Fruit fly (Drosophila melanogaster) whole organism, embryonic: ENCODE measurements around the gene Irk1.

ENCODE experiments used
- Bgb ChIP-seq: fragments of 200-800 bp; sonication (Bioruptor generic); IDR thresholded peaks from 2 replicates; pipeline ENCODE4 v1.3.6; 2022; ENCODE audit warnings: missing biosample characterization, missing genetic modification characterization; ENCODE audit not compliant: partially characterized antibody
- CG11696 ChIP-seq: fragments of 200-800 bp; sonication (Bioruptor generic); IDR thresholded peaks from 2 replicates; pipeline ENCODE4 v1.3.6; 2022; ENCODE audit warnings: missing biosample characterization, missing genetic modification characterization
- CG12391 ChIP-seq: fragments of 200-800 bp; sonication (Bioruptor generic); optimal IDR thresholded peaks from 3 replicates; lab custom pipeline; 2018; ENCODE audit warnings: missing biosample characterization, mild to moderate bottlenecking, missing genetic modification characterization, moderate library complexity
- CG14667 ChIP-seq: fragments of 200-800 bp; sonication (Bioruptor generic); IDR thresholded peaks from 2 replicates; pipeline ENCODE4 v1.3.6; 2022; ENCODE audit warnings: missing biosample characterization, missing genetic modification characterization
- CG1529 ChIP-seq: fragments of 200-800 bp; sonication (Bioruptor generic); optimal IDR thresholded peaks from 3 replicates; lab custom pipeline; 2018; ENCODE audit warnings: missing biosample characterization, missing genetic modification characterization
- CG18011 ChIP-seq: fragments of 200-800 bp; sonication (Bioruptor generic); optimal IDR thresholded peaks from 2 replicates; lab custom pipeline; 2017; ENCODE audit warnings: missing biosample characterization, missing genetic modification characterization, mild to moderate bottlenecking, moderate library complexity, missing genotype
- CG30020 ChIP-seq: fragments of 200-800 bp; optimal IDR thresholded peaks from 2 replicates; lab custom pipeline; 2019; ENCODE audit warnings: missing biosample characterization, mild to moderate bottlenecking, missing genetic modification characterization, moderate library complexity
- CG30431 ChIP-seq: fragments of 200-800 bp; sonication (Bioruptor generic); optimal IDR thresholded peaks from 2 replicates; lab custom pipeline; 2017; ENCODE audit warnings: missing biosample characterization, missing genetic modification characterization
- CG34376 ChIP-seq: fragments of 200-800 bp; sonication (Bioruptor generic); optimal IDR thresholded peaks from 2 replicates; lab custom pipeline; 2018; ENCODE audit warnings: missing biosample characterization, mild to moderate bottlenecking, missing genetic modification characterization
- CG4707 ChIP-seq: fragments of 200-800 bp; sonication (Bioruptor generic); optimal IDR thresholded peaks from 2 replicates; lab custom pipeline; 2018; ENCODE audit warnings: missing biosample characterization, mild to moderate bottlenecking, missing genetic modification characterization, moderate library complexity
- CG4854 ChIP-seq: fragments of 200-800 bp; sonication (Bioruptor generic); optimal IDR thresholded peaks from 2 replicates; lab custom pipeline; 2016; ENCODE audit warnings: missing biosample characterization, missing genetic modification characterization, inconsistent platforms
- CG5180 ChIP-seq: fragments of 200-800 bp; sonication (Bioruptor generic); optimal IDR thresholded peaks from 3 replicates; lab custom pipeline; 2017; ENCODE audit warnings: missing biosample characterization, missing genetic modification characterization, mild to moderate bottlenecking, moderate library complexity, missing genetic modification reagents
- CG7745 ChIP-seq: fragments of 200-800 bp; sonication (Bioruptor generic); optimal IDR thresholded peaks from 2 replicates; lab custom pipeline; 2018; ENCODE audit warnings: missing biosample characterization, mild to moderate bottlenecking, missing genetic modification characterization, moderate library complexity
- CG7786 ChIP-seq: fragments of 200-800 bp; sonication (Bioruptor generic); optimal IDR thresholded peaks from 2 replicates; lab custom pipeline; 2016; ENCODE audit warnings: missing biosample characterization, missing genetic modification characterization
- CG9797 ChIP-seq: fragments of 200-800 bp; sonication (Bioruptor generic); optimal IDR thresholded peaks from 3 replicates; lab custom pipeline; 2018; ENCODE audit warnings: missing biosample characterization, mild to moderate bottlenecking, missing genetic modification characterization
- Camta ChIP-seq: fragments of 200-800 bp; sonication (Bioruptor generic); optimal IDR thresholded peaks from 2 replicates; lab custom pipeline; 2016; ENCODE audit warnings: missing biosample characterization, missing genetic modification characterization
- Dp ChIP-seq: fragments of 200-800 bp; sonication (Bioruptor generic); optimal IDR thresholded peaks from 2 replicates; lab custom pipeline; 2018; ENCODE audit warnings: missing biosample characterization, mild to moderate bottlenecking, missing genetic modification characterization, moderate library complexity
- H2.0 ChIP-seq: fragments of 200-800 bp; sonication (Bioruptor generic); IDR thresholded peaks from 2 replicates; pipeline ENCODE4 v1.3.6; 2022; ENCODE audit warnings: missing biosample characterization, missing genetic modification characterization
- HHEX ChIP-seq: fragments of 200-800 bp; sonication (Bioruptor generic); optimal IDR thresholded peaks from 3 replicates; lab custom pipeline; 2017; ENCODE audit warnings: missing biosample characterization, mild to moderate bottlenecking, missing genetic modification characterization, missing genetic modification reagents
- HLH54F ChIP-seq: fragments of 200-800 bp; sonication (Bioruptor generic); optimal IDR thresholded peaks from 3 replicates; lab custom pipeline; 2016; ENCODE audit warnings: missing biosample characterization, missing genetic modification characterization
- Hr78 ChIP-seq, 2 experiments: fragments of 200-800 bp in 1 of 2; fragments of >200 bp in 1 of 2; sonication (Bioruptor generic) in 1 of 2; optimal IDR thresholded peaks; 2 replicates each; lab custom pipeline; 2017 to 2019; ENCODE audit warnings: missing biosample characterization in 2 of 2, missing genetic modification characterization in 2 of 2, mild to moderate bottlenecking in 1 of 2, moderate library complexity in 1 of 2
- Lpt ChIP-seq: fragments of >200 bp; optimal IDR thresholded peaks from 2 replicates; lab custom pipeline; 2018; ENCODE audit warnings: missing biosample characterization, missing genetic modification characterization
- Mad ChIP-seq: fragments of 200-800 bp; sonication (Bioruptor generic); optimal IDR thresholded peaks from 2 replicates; lab custom pipeline; 2016; ENCODE audit warnings: missing biosample characterization, missing genetic modification characterization
- Oaz ChIP-seq: fragments of 200-800 bp; sonication (Bioruptor generic); IDR thresholded peaks from 2 replicates; pipeline ENCODE4 v1.3.6; 2022; ENCODE audit warnings: missing biosample characterization, missing genetic modification characterization
- Opbp ChIP-seq: fragments of 200-800 bp; sonication (Bioruptor generic); IDR thresholded peaks from 3 replicates; pipeline ENCODE4 v1.3.6; 2022; ENCODE audit warnings: missing biosample characterization, missing genetic modification characterization; ENCODE audit not compliant: partially characterized antibody
- Ptx1 ChIP-seq: fragments of 200-800 bp; sonication (Bioruptor generic); IDR thresholded peaks from 2 replicates; pipeline ENCODE4 v1.3.6; 2022; ENCODE audit warnings: missing biosample characterization, missing genetic modification characterization
- Rfx ChIP-seq: fragments of 200-800 bp; sonication (Bioruptor generic); IDR thresholded peaks from 2 replicates; pipeline ENCODE4 v1.3.6; 2022; ENCODE audit warnings: missing biosample characterization, missing genetic modification characterization
- Side ChIP-seq: fragments of 200-800 bp; sonication (Bioruptor generic); optimal IDR thresholded peaks from 2 replicates; lab custom pipeline; 2016; ENCODE audit warnings: missing biosample characterization, missing genetic modification characterization
- Six4 ChIP-seq: fragments of 200-800 bp; sonication (Bioruptor generic); optimal IDR thresholded peaks from 2 replicates; lab custom pipeline; 2016; ENCODE audit warnings: missing biosample characterization, missing genetic modification characterization
- Sox100B ChIP-seq: fragments of 200-800 bp; sonication (Bioruptor generic); optimal IDR thresholded peaks from 3 replicates; lab custom pipeline; 2018; ENCODE audit warnings: missing biosample characterization, mild to moderate bottlenecking, missing genetic modification characterization
- Sox102F ChIP-seq: fragments of 200-800 bp; sonication (Bioruptor generic); optimal IDR thresholded peaks from 2 replicates; lab custom pipeline; 2018; ENCODE audit warnings: missing biosample characterization, mild to moderate bottlenecking, missing genetic modification characterization, moderate library complexity
- Sry-δ ChIP-seq: fragments of 200-800 bp; sonication (Bioruptor generic); optimal IDR thresholded peaks from 2 replicates; lab custom pipeline; 2016; ENCODE audit warnings: missing biosample characterization, missing genetic modification characterization
- YL-1 ChIP-seq: fragments of 200-800 bp; sonication (Bioruptor generic); optimal IDR thresholded peaks from 3 replicates; lab custom pipeline; 2017; ENCODE audit warnings: missing biosample characterization, mild to moderate bottlenecking, missing genetic modification characterization
- abd-A ChIP-seq: fragments of 200-800 bp; sonication (Bioruptor generic); optimal IDR thresholded peaks from 3 replicates; lab custom pipeline; 2019; ENCODE audit warnings: missing biosample characterization, mild to moderate bottlenecking, missing genetic modification characterization, moderate library complexity
- btn ChIP-seq: fragments of 200-800 bp; sonication (Bioruptor generic); optimal IDR thresholded peaks from 2 replicates; lab custom pipeline; 2016; ENCODE audit warnings: missing biosample characterization, missing genetic modification characterization
- cad ChIP-seq: fragments of >200 bp; optimal IDR thresholded peaks from 2 replicates; lab custom pipeline; 2017; ENCODE audit warnings: missing biosample characterization, missing genetic modification characterization
- cas ChIP-seq: fragments of 200-800 bp; sonication (Bioruptor generic); IDR thresholded peaks from 2 replicates; pipeline ENCODE4 v1.3.6; 2022; ENCODE audit warnings: missing biosample characterization, missing genetic modification characterization
- da ChIP-seq: fragments of 200-800 bp; sonication (Bioruptor generic); optimal IDR thresholded peaks from 2 replicates; lab custom pipeline; 2016; ENCODE audit warnings: missing biosample characterization, missing genetic modification characterization
- dimm ChIP-seq: fragments of 200-800 bp; sonication (Bioruptor generic); IDR thresholded peaks from 2 replicates; pipeline ENCODE4 v1.3.6; 2022; ENCODE audit warnings: missing biosample characterization, missing genetic modification characterization
- ems ChIP-seq: fragments of 200-800 bp; sonication (Bioruptor generic); optimal IDR thresholded peaks from 3 replicates; lab custom pipeline; 2016; ENCODE audit warnings: missing biosample characterization, missing genetic modification characterization
- exex ChIP-seq: fragments of 200-800 bp; sonication (Bioruptor generic); optimal IDR thresholded peaks from 4 replicates; lab custom pipeline; 2018; ENCODE audit warnings: missing biosample characterization, mild to moderate bottlenecking, missing genetic modification characterization, moderate library complexity
- kah ChIP-seq: fragments of 200-800 bp; sonication (Bioruptor generic); optimal IDR thresholded peaks from 2 replicates; lab custom pipeline; 2018; ENCODE audit warnings: missing biosample characterization, mild to moderate bottlenecking, missing genetic modification characterization
- pan ChIP-seq, 4 experiments: fragments of >200 bp in 3 of 4; fragments of 200-800 bp in 1 of 4; sonication (Bioruptor generic) in 1 of 4; optimal IDR thresholded peaks in 3 of 4; IDR thresholded peaks in 1 of 4; 2 replicates each; pipeline versions ENCODE4 v1.3.6 to Lab custom; 2017 to 2022; ENCODE audit warnings: missing biosample characterization in 2 of 4, missing genetic modification characterization in 2 of 4, mixed read lengths in 1 of 4
- row ChIP-seq: fragments of 200-800 bp; sonication (Bioruptor generic); IDR thresholded peaks from 3 replicates; pipeline ENCODE4 v1.3.6; 2022; ENCODE audit warnings: missing biosample characterization, missing genetic modification characterization
- shn ChIP-seq: fragments of 200-800 bp; sonication (Bioruptor generic); optimal IDR thresholded peaks from 3 replicates; lab custom pipeline; 2016; ENCODE audit warnings: missing biosample characterization, missing genetic modification characterization
- sisA ChIP-seq: fragments of 200-800 bp; sonication (Bioruptor generic); IDR thresholded peaks from 2 replicates; pipeline ENCODE4 v1.3.6; 2022; ENCODE audit warnings: missing biosample characterization, missing genetic modification characterization
- sob ChIP-seq: fragments of 200-800 bp; sonication (Bioruptor generic); IDR thresholded peaks from 2 replicates; pipeline ENCODE4 v1.3.6; 2022; ENCODE audit warnings: missing biosample characterization, missing genetic modification characterization
- stc ChIP-seq: fragments of 200-800 bp; sonication (Bioruptor generic); IDR thresholded peaks from 2 replicates; pipeline ENCODE4 v1.3.6; 2022; ENCODE audit warnings: missing biosample characterization, missing genetic modification characterization
- stwl ChIP-seq: fragments of 200-800 bp; sonication (Bioruptor generic); optimal IDR thresholded peaks from 3 replicates; lab custom pipeline; 2018; ENCODE audit warnings: missing biosample characterization, mild to moderate bottlenecking, missing genetic modification characterization, moderate library complexity
- tup ChIP-seq: fragments of 200-800 bp; sonication (Bioruptor generic); optimal IDR thresholded peaks from 2 replicates; lab custom pipeline; 2016; ENCODE audit warnings: missing biosample characterization, mild to moderate bottlenecking, missing genetic modification characterization, moderate library complexity
- usp ChIP-seq: fragments of >200 bp; optimal IDR thresholded peaks from 2 replicates; lab custom pipeline; 2017; ENCODE audit warnings: missing biosample characterization, missing genetic modification characterization

The Irk1 gene

DNA sequence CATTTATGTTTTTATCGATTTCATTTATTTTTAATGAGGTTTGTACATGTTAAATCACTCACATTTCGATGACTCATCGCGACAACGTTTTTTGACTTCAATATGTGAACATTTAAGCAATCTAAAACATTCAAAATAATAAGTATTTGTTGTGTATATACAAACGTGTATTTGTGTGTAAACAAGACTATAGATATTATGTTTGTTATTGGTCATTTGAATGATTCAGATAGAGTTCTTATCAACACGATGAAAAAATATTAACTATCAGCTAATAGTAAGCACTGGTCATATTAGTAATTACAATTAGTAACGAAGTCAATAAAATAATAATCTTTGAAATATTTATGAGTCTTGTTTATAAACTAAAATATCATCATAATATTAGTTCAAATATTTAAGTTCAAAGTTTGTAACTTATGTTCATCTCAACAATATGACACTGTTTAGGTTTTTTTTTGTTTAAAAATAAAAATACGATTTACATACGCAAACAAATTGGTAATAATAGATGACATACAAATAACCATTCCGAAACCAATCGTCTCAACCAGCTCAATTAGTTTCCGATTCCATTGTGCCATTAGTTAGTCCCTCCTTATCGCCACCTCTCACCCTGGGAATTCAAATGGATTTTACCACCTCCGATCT lies 13.0 kb downstream of the Irk1 start (continued):
- no peak for TF ChIP-seq Ptx1 (GFP tag; lab: Robert Waterston, UW)
- TF ChIP-seq Hr78 (GFP tag; optimal IDR thresholded peaks at IDR 0.05; lab: Kevin White, UChicago) = no peak
- TF ChIP-seq CG18011 = no peak
- TF ChIP-seq CG30431 (GFP tag; lab: Kevin White, UChicago) = no peak
- TF ChIP-seq CG11696 = no peak
- no peak for TF ChIP-seq Dp (GFP tag; lab: Kevin White, UChicago)
- no peak for TF ChIP-seq Lpt
- no peak for TF ChIP-seq CG30020
- no peak for TF ChIP-seq sisA (GFP tag; lab: Robert Waterston, UW)
- TF ChIP-seq Sox100B (GFP tag; lab: Kevin White, UChicago) = peak; percentile 15
- TF ChIP-seq Sox102F (GFP tag; lab: Kevin White, UChicago) = no peak
- no peak for TF ChIP-seq shn (GFP tag; lab: Kevin White, UChicago)
- no peak for TF ChIP-seq btn (GFP tag; lab: Kevin White, UChicago)
- no peak for TF ChIP-seq CG12391
- TF ChIP-seq YL-1 (GFP tag; lab: Kevin White, UChicago) = no peak
- TF ChIP-seq Mad (GFP tag; lab: Kevin White, UChicago) = no peak
- TF ChIP-seq usp (GFP tag; lab: Kevin White, UChicago) = no peak
- TF ChIP-seq dimm = no peak
- TF ChIP-seq Oaz (GFP tag; lab: Robert Waterston, UW) = no peak
- no peak for TF ChIP-seq CG7745 (tag; lab: Kevin White, UChicago)
- TF ChIP-seq CG9797 = no peak
- no peak for TF ChIP-seq kah (GFP tag; lab: Kevin White, UChicago)
- TF ChIP-seq cas (GFP tag; lab: Robert Waterston, UW) = no peak
- no peak for TF ChIP-seq stwl (tag; lab: Kevin White, UChicago)
- TF ChIP-seq CG14667 (GFP tag; lab: Robert Waterston, UW) = no peak
- TF ChIP-seq tup = no peak
- no peak for TF ChIP-seq CG7786
- no peak for TF ChIP-seq da (GFP tag; lab: Kevin White, UChicago)
- peak; percentile 20 for TF ChIP-seq Six4 (GFP tag; lab: Kevin White, UChicago)
- peak; percentile 18 for TF ChIP-seq HHEX (GFP tag; lab: Kevin White, UChicago)
- no peak for TF ChIP-seq row (GFP tag; lab: Robert Waterston, UW)
- TF ChIP-seq CG4707 (GFP tag; lab: Kevin White, UChicago) = no peak
- no peak for TF ChIP-seq Sry-δ (GFP tag; lab: Kevin White, UChicago)
- no peak for TF ChIP-seq Camta
- TF ChIP-seq CG34376 (GFP tag; lab: Kevin White, UChicago) = no peak
- no peak for TF ChIP-seq CG1529 (GFP tag; lab: Kevin White, UChicago)
- TF ChIP-seq H2.0 (GFP tag; lab: Robert Waterston, UW) = no peak
- TF ChIP-seq HLH54F = no peak
- TF ChIP-seq CG5180 (GFP tag; lab: Kevin White, UChicago) = peak; percentile 22
- TF ChIP-seq exex (tag; lab: Kevin White, UChicago) = peak; percentile 75
- TF ChIP-seq sob (GFP tag; lab: Robert Waterston, UW) = no peak
- TF ChIP-seq Rfx (GFP tag; lab: Robert Waterston, UW) = no peak
- TF ChIP-seq CG4854 (GFP tag; lab: Kevin White, UChicago) = no peak
- no peak for TF ChIP-seq Side (GFP tag; lab: Kevin White, UChicago)
- TF ChIP-seq pan (optimal IDR thresholded peaks at IDR 0.05; lab: Kevin White, UChicago) = no peak
- TF ChIP-seq pan (GFP tag; optimal IDR thresholded peaks at IDR 0.05 in 1 of 2, IDR thresholded peaks at IDR 0.05 in 1 of 2) = no peak
- no peak for TF ChIP-seq Opbp (GFP tag; lab: Robert Waterston, UW)
- TF ChIP-seq abd-A = no peak
- TF ChIP-seq cad (GFP tag; lab: Kevin White, UChicago) = no peak
- TF ChIP-seq Bgb (GFP tag; lab: Robert Waterston, UW) = no peak
- no peak for TF ChIP-seq stc (GFP tag; lab: Robert Waterston, UW)
- TF ChIP-seq ems (GFP tag; lab: Kevin White, UChicago) = no peak
